Fruit fly (Drosophila melanogaster) S2 (cell line): Measurements from ENCODE around the gene CG7304.

Source experiments
- CG8478 ChIP-seq: fragments of >200 bp; optimal IDR thresholded peaks from 2 replicates; lab custom pipeline; 2018
- CTCF ChIP-seq, 2 experiments: fragments of >200 bp; optimal IDR thresholded peaks; 2 replicates each; lab custom pipeline; 2018

CG7304 gene

dm6 chr3L:15703330-15704119 is 24.0 kb downstream of the CG7304 start:
- TF ChIP-seq CTCF (optimal IDR thresholded peaks at IDR 0.05; lab: Kevin White, UChicago) (no peak), CG8478 (lab: Kevin White, UChicago) (no peak)

- TF ChIP-seq CG8478 (lab: Kevin White, UChicago) (no peak), CTCF (optimal IDR thresholded peaks at IDR 0.05; lab: Kevin White, UChicago) (no peak)
These were observed 24.9 kb downstream of the CG7304 start for dm6 chr3L:15704250-15704985.

dm6 chr3L:15706199-15706598 is 26.7 kb downstream of the CG7304 start:
- TF ChIP-seq CG8478 (lab: Kevin White, UChicago) (no peak), CTCF (optimal IDR thresholded peaks at IDR 0.05; lab: Kevin White, UChicago) (no peak)

- no peak for TF ChIP-seq CG8478 (lab: Kevin White, UChicago)
- TF ChIP-seq CTCF (optimal IDR thresholded peaks at IDR 0.05; lab: Kevin White, UChicago) = no peak
These were observed 28.6 kb downstream of the CG7304 start for dm6 chr3L:15708158-15708557.

dm6 chr3L:15708579-15708978 is 29.1 kb downstream of the CG7304 start:
- TF ChIP-seq CG8478 (lab: Kevin White, UChicago) (no peak), CTCF (optimal IDR thresholded peaks at IDR 0.05; lab: Kevin White, UChicago) (no peak)

dm6 chr3L:15710125-15710524 is 30.6 kb downstream of the CG7304 start:
- TF ChIP-seq CG8478 (lab: Kevin White, UChicago) = no peak
- no peak for TF ChIP-seq CTCF (optimal IDR thresholded peaks at IDR 0.05; lab: Kevin White, UChicago)

dm6 chr3L:15711164-15711563 is 31.6 kb downstream of the CG7304 start:
- no peak for TF ChIP-seq CTCF (optimal IDR thresholded peaks at IDR 0.05; lab: Kevin White, UChicago)
- TF ChIP-seq CG8478 (lab: Kevin White, UChicago) = no peak

dm6 chr3L:15712063-15712462 is 32.5 kb downstream of the CG7304 start:
- TF ChIP-seq CG8478 (lab: Kevin White, UChicago) = no peak
- no peak for TF ChIP-seq CTCF (optimal IDR thresholded peaks at IDR 0.05; lab: Kevin White, UChicago)

dm6 chr3L:15713932-15714492 is 34.5 kb downstream of the CG7304 start:
- TF ChIP-seq CG8478 (lab: Kevin White, UChicago) = no peak

dm6 chr3L:15715788-15716503 is 36.4 kb downstream of the CG7304 start, which contains the start of gene CG42571:
TSS of gene CG42571 (plus strand) at chr3L:15716453.
- TF ChIP-seq CTCF (optimal IDR thresholded peaks at IDR 0.05; lab: Kevin White, UChicago) = no peak
- TF ChIP-seq CG8478 (lab: Kevin White, UChicago) = no peak

- TF ChIP-seq CTCF (optimal IDR thresholded peaks at IDR 0.05; lab: Kevin White, UChicago) (no peak), CG8478 (lab: Kevin White, UChicago) (no peak)
These were observed 38.0 kb downstream of the CG7304 start, which contains the start of gene CG42570 for dm6 chr3L:15717519-15717918. TSS of gene CG42570 (plus strand) at chr3L:15717819.

- no peak for TF ChIP-seq CG8478 (lab: Kevin White, UChicago)
- TF ChIP-seq CTCF (optimal IDR thresholded peaks at IDR 0.05; lab: Kevin White, UChicago) = no peak
These were observed 40.7 kb downstream of the CG7304 start for dm6 chr3L:15720224-15720623.

- TF ChIP-seq CG8478 (lab: Kevin White, UChicago) = no peak
- TF ChIP-seq CTCF (optimal IDR thresholded peaks at IDR 0.05; lab: Kevin White, UChicago) = no peak
These were observed 41.4 kb downstream of the CG7304 start for dm6 chr3L:15720905-15721304.

- TF ChIP-seq CG8478 (lab: Kevin White, UChicago) = no peak
- no peak for TF ChIP-seq CTCF (optimal IDR thresholded peaks at IDR 0.05; lab: Kevin White, UChicago)
These were observed 47.3 kb downstream of the CG7304 start for dm6 chr3L:15726799-15727198.
